Worm (Caenorhabditis elegans) whole organism, L4 larva: Measurements from ENCODE around the gene T05H10.4.

Experiments used
- F26F4.8 ChIP-seq: fragments of 200-800 bp; sonication (Bioruptor generic); conservative IDR thresholded peaks from 2 replicates; pipeline ENCODE4 v1.3.6; 2022; ENCODE audit warnings: missing genetic modification characterization, missing compliant biosample characterization
- F49E8.2 ChIP-seq: sonication (generic microtip); optimal IDR thresholded peaks from 2 replicates; lab custom pipeline; 2016; ENCODE audit warnings: missing compliant biosample characterization, mild to moderate bottlenecking, missing genetic modification characterization, borderline replicate concordance
- R02D3.7 ChIP-seq: fragments of 150-350 bp; sonication (generic microtip); optimal IDR thresholded peaks from 3 replicates; lab custom pipeline; 2014; ENCODE audit warnings: missing biosample characterization, missing genetic modification characterization
- T26A8.4 ChIP-seq: fragments of 200-800 bp; sonication (Bioruptor generic); IDR thresholded peaks from 2 replicates; pipeline ENCODE4 v1.3.6; 2022; ENCODE audit warnings: missing genetic modification characterization, missing compliant biosample characterization
- Y105C5A.15 ChIP-seq: fragments of 200-800 bp; sonication (Bioruptor generic); IDR thresholded peaks from 2 replicates; pipeline ENCODE4 v1.3.6; 2022; ENCODE audit warnings: missing genetic modification characterization, missing compliant biosample characterization
- Y48G9A.11 ChIP-seq: fragments of 200-800 bp; sonication (Bioruptor generic); IDR thresholded peaks from 2 replicates; pipeline ENCODE4 v1.3.6; 2022; ENCODE audit warnings: missing genetic modification reagents, missing genetic modification characterization, missing compliant biosample characterization
- Y75B8A.6 ChIP-seq: fragments of 200-800 bp; sonication (Bioruptor generic); IDR thresholded peaks from 2 replicates; pipeline ENCODE4 v1.3.6; 2022; ENCODE audit warnings: missing genetic modification reagents, missing genetic modification characterization, missing compliant biosample characterization
- ZK546.5 ChIP-seq, 2 experiments: sonication (generic microtip); optimal IDR thresholded peaks; 2 replicates each; lab custom pipeline; 2017; ENCODE audit warnings: missing biosample characterization in 2 of 2, missing genetic modification characterization in 2 of 2
- aha-1 ChIP-seq: fragments of 150-350 bp; peaks from one replicate; lab custom pipeline; 2014; ENCODE audit warnings: missing biosample characterization, missing genetic modification characterization
- aly-2 ChIP-seq: sonication (generic microtip); optimal IDR thresholded peaks from 2 replicates; lab custom pipeline; 2018; ENCODE audit warnings: missing biosample characterization, missing genetic modification characterization
- arid-1 ChIP-seq: fragments of 200-800 bp; sonication (Bioruptor generic); conservative IDR thresholded peaks from 2 replicates; pipeline ENCODE4 v1.3.6; 2022; ENCODE audit warnings: missing genetic modification reagents, missing genetic modification characterization, missing compliant biosample characterization
- attf-4 ChIP-seq: sonication (generic microtip); optimal IDR thresholded peaks from 3 replicates; lab custom pipeline; 2017; ENCODE audit warnings: missing biosample characterization, missing genetic modification characterization
- ceh-20 ChIP-seq: fragments of 200-800 bp; sonication (Bioruptor generic); IDR thresholded peaks from 2 replicates; pipeline ENCODE4 v1.3.6; 2022; ENCODE audit warnings: missing genetic modification reagents, missing genetic modification characterization, missing compliant biosample characterization
- ceh-32 ChIP-seq: sonication (generic microtip); optimal IDR thresholded peaks from 2 replicates; lab custom pipeline; 2016; ENCODE audit warnings: mild to moderate bottlenecking, missing genetic modification characterization, missing compliant biosample characterization; ENCODE audit not compliant: poor library complexity
- ceh-44 ChIP-seq: fragments of 200-800 bp; sonication (Bioruptor generic); IDR thresholded peaks from 2 replicates; pipeline ENCODE4 v1.3.6; 2022; ENCODE audit warnings: missing genetic modification reagents, missing genetic modification characterization, missing compliant biosample characterization
- ceh-62 ChIP-seq: sonication (generic microtip); optimal IDR thresholded peaks from 2 replicates; lab custom pipeline; 2017; ENCODE audit warnings: missing biosample characterization, missing genetic modification characterization
- ces-1 ChIP-seq: fragments of 150-350 bp; sonication (generic microtip); optimal IDR thresholded peaks from 4 replicates; lab custom pipeline; 2014; ENCODE audit warnings: missing biosample characterization, missing genetic modification reagents, missing genetic modification characterization
- cey-2 ChIP-seq: sonication (generic microtip); optimal IDR thresholded peaks from 3 replicates; lab custom pipeline; 2017; ENCODE audit warnings: missing genetic modification characterization, mild to moderate bottlenecking, missing compliant biosample characterization, antibody characterized with exemption, borderline replicate concordance; ENCODE audit not compliant: insufficient read depth
- ctbp-1 ChIP-seq: fragments of 200-800 bp; sonication (Bioruptor generic); IDR thresholded peaks from 2 replicates; pipeline ENCODE4 v1.3.6; 2022; ENCODE audit warnings: missing genetic modification reagents, missing genetic modification characterization, missing compliant biosample characterization
- daf-16 ChIP-seq, 3 experiments: sonication (generic microtip); optimal IDR thresholded peaks; 2 replicates each; lab custom pipeline; 2016 to 2017; ENCODE audit warnings: missing genetic modification characterization in 3 of 3, missing genetic modification reagents in 3 of 3, mild to moderate bottlenecking in 2 of 3, missing compliant biosample characterization in 2 of 3, missing biosample characterization in 1 of 3, moderate library complexity in 1 of 3
- dmd-6 ChIP-seq: fragments of 200-800 bp; sonication (Bioruptor generic); IDR thresholded peaks from 2 replicates; pipeline ENCODE4 v1.3.6; 2022; ENCODE audit warnings: missing genetic modification reagents, missing genetic modification characterization, missing compliant biosample characterization
- dpl-1 ChIP-seq: fragments of 150-350 bp; optimal IDR thresholded peaks from 2 replicates; lab custom pipeline; 2014; ENCODE audit warnings: missing biosample characterization, missing genetic modification reagents, missing genetic modification characterization
- dve-1 ChIP-seq: sonication (generic microtip); optimal IDR thresholded peaks from 2 replicates; lab custom pipeline; 2017; ENCODE audit warnings: antibody characterized with exemption, mild to moderate bottlenecking, missing genetic modification characterization, missing compliant biosample characterization; ENCODE audit not compliant: insufficient read depth
- egl-27 ChIP-seq: sonication (generic microtip); optimal IDR thresholded peaks from 3 replicates; lab custom pipeline; 2017; ENCODE audit warnings: missing biosample characterization, missing genetic modification reagents, missing genetic modification characterization
- egl-43 ChIP-seq: fragments of 200-800 bp; sonication (Bioruptor generic); IDR thresholded peaks from 2 replicates; pipeline ENCODE4 v1.3.6; 2022; ENCODE audit warnings: missing genetic modification reagents, missing genetic modification characterization, missing compliant biosample characterization
- fkh-10 ChIP-seq: fragments of 150-350 bp; optimal IDR thresholded peaks from 2 replicates; lab custom pipeline; 2014; ENCODE audit warnings: missing biosample characterization, missing genetic modification reagents, missing genetic modification characterization
- jun-1 ChIP-seq: fragments of 150-350 bp; optimal IDR thresholded peaks from 2 replicates; lab custom pipeline; 2014; ENCODE audit warnings: missing biosample characterization, missing genetic modification reagents, missing genetic modification characterization
- lin-15B ChIP-seq: fragments of 150-350 bp; sonication (generic microtip); optimal IDR thresholded peaks from 3 replicates; lab custom pipeline; 2014; ENCODE audit warnings: missing biosample characterization, missing genetic modification characterization
- lin-38 ChIP-seq: fragments of 200-800 bp; sonication (Bioruptor generic); IDR thresholded peaks from 2 replicates; pipeline ENCODE4 v1.3.6; 2022; ENCODE audit warnings: missing genetic modification reagents, missing genetic modification characterization, missing compliant biosample characterization
- lin-39 ChIP-seq: fragments of 150-350 bp; optimal IDR thresholded peaks from 2 replicates; lab custom pipeline; 2014; ENCODE audit warnings: missing biosample characterization, missing genetic modification reagents, missing genetic modification characterization
- lsy-2 ChIP-seq, 2 experiments: fragments of 150-350 bp in 1 of 2; sonication (generic microtip) in 1 of 2; optimal IDR thresholded peaks; 2 replicates each; lab custom pipeline; 2014 to 2017; ENCODE audit warnings: missing biosample characterization in 2 of 2, missing genetic modification characterization in 2 of 2
- madf-9 ChIP-seq: fragments of 200-800 bp; sonication (Bioruptor generic); conservative IDR thresholded peaks from 2 replicates; pipeline ENCODE4 v1.3.6; 2022; ENCODE audit warnings: missing genetic modification reagents, missing genetic modification characterization, missing compliant biosample characterization
- mep-1 ChIP-seq: fragments of 150-350 bp; sonication (generic microtip); optimal IDR thresholded peaks from 3 replicates; lab custom pipeline; 2014; ENCODE audit warnings: missing biosample characterization, missing genetic modification characterization
- mxl-2 ChIP-seq: fragments of 200-800 bp; sonication (Bioruptor generic); conservative IDR thresholded peaks from 2 replicates; pipeline ENCODE4 v1.3.6; 2022; ENCODE audit warnings: missing genetic modification reagents, missing genetic modification characterization, missing compliant biosample characterization
- nhr-10 ChIP-seq: fragments of 150-350 bp; optimal IDR thresholded peaks from 2 replicates; lab custom pipeline; 2014; ENCODE audit warnings: missing biosample characterization, missing genetic modification characterization
- nhr-237 ChIP-seq: sonication (generic microtip); optimal IDR thresholded peaks from 2 replicates; lab custom pipeline; 2017; ENCODE audit warnings: missing biosample characterization, missing genetic modification characterization
- nhr-28 ChIP-seq: fragments of 150-350 bp; optimal IDR thresholded peaks from 2 replicates; lab custom pipeline; 2014; ENCODE audit warnings: missing biosample characterization, missing genetic modification characterization
- nhr-48 ChIP-seq: sonication (generic microtip); optimal IDR thresholded peaks from 2 replicates; lab custom pipeline; 2016; ENCODE audit warnings: mild to moderate bottlenecking, missing genetic modification characterization, missing compliant biosample characterization
- nhr-76 ChIP-seq: fragments of 150-350 bp; optimal IDR thresholded peaks from 2 replicates; lab custom pipeline; 2014; ENCODE audit warnings: missing biosample characterization, missing genetic modification characterization
- pha-4 ChIP-seq, 2 experiments: fragments of 150-350 bp in 1 of 2; fragments of 200-800 bp in 1 of 2; sonication (Bioruptor generic) in 1 of 2; IDR thresholded peaks in 1 of 2; optimal IDR thresholded peaks in 1 of 2; 2 replicates each; pipeline versions ENCODE4 v1.3.6 to Lab custom; 2014 to 2022; ENCODE audit warnings: missing genetic modification characterization in 2 of 2, missing genetic modification reagents in 2 of 2, missing biosample characterization in 1 of 2, missing compliant biosample characterization in 1 of 2
- rbr-2 ChIP-seq: sonication (generic microtip); optimal IDR thresholded peaks from 2 replicates; lab custom pipeline; 2016; ENCODE audit warnings: missing genotype, missing genetic modification characterization, missing compliant biosample characterization
- sdz-12 ChIP-seq: fragments of 200-800 bp; sonication (Bioruptor generic); optimal IDR thresholded peaks from 2 replicates; lab custom pipeline; 2018; ENCODE audit warnings: mild to moderate bottlenecking, missing genetic modification characterization, missing compliant biosample characterization
- set-16 ChIP-seq: fragments of 200-800 bp; sonication (Bioruptor generic); IDR thresholded peaks from 2 replicates; pipeline ENCODE4 v1.3.6; 2022; ENCODE audit warnings: missing genetic modification reagents, missing genetic modification characterization, missing compliant biosample characterization
- spr-1 ChIP-seq: sonication (generic microtip); optimal IDR thresholded peaks from 2 replicates; lab custom pipeline; 2016; ENCODE audit warnings: mild to moderate bottlenecking, missing genetic modification characterization, missing compliant biosample characterization
- spr-3 ChIP-seq: fragments of 200-800 bp; sonication (Bioruptor generic); optimal IDR thresholded peaks from 2 replicates; lab custom pipeline; 2018; ENCODE audit warnings: mild to moderate bottlenecking, missing genetic modification characterization, missing compliant biosample characterization
- unc-62 ChIP-seq, 3 experiments: fragments of 150-350 bp in 1 of 3; sonication (generic microtip); optimal IDR thresholded peaks in 2 of 3; peaks in 1 of 3; 1 replicate in 1 of 3; 2 replicates in 2 of 3; lab custom pipeline; 2014 to 2017; ENCODE audit warnings: missing biosample characterization in 3 of 3, missing genetic modification characterization in 3 of 3, missing genetic modification reagents in 3 of 3, missing genotype in 1 of 3
- vab-7 ChIP-seq: fragments of 200-800 bp; sonication (Bioruptor generic); IDR thresholded peaks from 2 replicates; pipeline ENCODE4 v1.3.6; 2022; ENCODE audit warnings: missing genetic modification reagents, missing genetic modification characterization, missing compliant biosample characterization
- zfp-2 ChIP-seq: sonication (generic microtip); optimal IDR thresholded peaks from 2 replicates; lab custom pipeline; 2016; ENCODE audit warnings: mild to moderate bottlenecking, missing genetic modification characterization, missing compliant biosample characterization
- zip-2 ChIP-seq: fragments of 150-350 bp; optimal IDR thresholded peaks from 2 replicates; lab custom pipeline; 2014; ENCODE audit warnings: missing biosample characterization, missing genetic modification characterization
- ztf-7 ChIP-seq: fragments of 150-350 bp; optimal IDR thresholded peaks from 2 replicates; lab custom pipeline; 2014; ENCODE audit warnings: missing biosample characterization, missing genetic modification characterization

T05H10.4 gene

DNA sequence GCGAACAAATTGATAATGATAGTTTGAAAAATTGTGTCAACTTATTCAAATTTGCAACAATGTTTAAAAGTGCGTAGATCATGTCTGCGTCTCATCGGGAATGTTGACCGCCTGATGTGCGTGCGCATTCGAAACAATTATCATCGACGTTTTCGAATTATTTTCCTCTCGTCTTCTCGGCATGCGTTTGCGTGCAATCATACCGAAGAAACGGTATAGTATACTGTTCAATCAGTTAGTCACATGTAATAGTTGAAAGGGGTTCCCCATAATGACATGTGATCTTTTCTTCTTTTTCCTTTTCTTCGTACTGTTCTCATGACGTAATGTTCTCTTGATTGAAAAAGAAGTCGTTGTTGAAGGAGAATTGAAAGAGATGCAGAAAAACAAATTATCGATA, 36.2 kb upstream of the T05H10.4 start (continued):
- TF ChIP-seq mxl-2 (GFP tag; lab: Robert Waterston, UW) (no peak), sdz-12 (GFP tag; lab: Kevin White, UChicago) (no peak), attf-4 (tag; lab: Kevin White, UChicago) (no peak), nhr-10 (tag; lab: Kevin White, UChicago) (peak; percentile 72), lsy-2 (tag; optimal IDR thresholded peaks at IDR 0.05; lab: Kevin White, UChicago) (peak; percentile 59 to 82), fkh-10 (GFP tag; lab: Kevin White, UChicago) (no peak), mep-1 (tag; lab: Kevin White, UChicago) (peak; percentile 74), egl-27 (tag; lab: Kevin White, UChicago) (no peak), unc-62 (GFP tag; optimal IDR thresholded peaks at IDR 0.05 in 1 of 2; lab: Kevin White, UChicago) (peak in 1 of 2 experiments; percentile 99), unc-62 (tag; optimal IDR thresholded peaks at IDR 0.05; lab: Kevin White, UChicago) (no peak), R02D3.7 (tag; lab: Kevin White, UChicago) (no peak), spr-1 (tag; lab: Kevin White, UChicago) (no peak), ces-1 (GFP tag; lab: Kevin White, UChicago) (no peak), zfp-2 (tag; lab: Kevin White, UChicago) (no peak), lin-38 (GFP tag; lab: Robert Waterston, UW) (peak; percentile 50), Y48G9A.11 (GFP tag; lab: Robert Waterston, UW) (no peak), F26F4.8 (GFP tag; lab: Robert Waterston, UW) (no peak), pha-4 (GFP tag; IDR thresholded peaks at IDR 0.05; lab: Robert Waterston, UW) (no peak), pha-4 (tag; optimal IDR thresholded peaks at IDR 0.05; lab: Kevin White, UChicago) (no peak), vab-7 (GFP tag; lab: Robert Waterston, UW) (no peak), F49E8.2 (tag; lab: Kevin White, UChicago) (no peak), set-16 (no peak), cey-2 (tag; lab: Kevin White, UChicago) (peak; percentile 58), Y105C5A.15 (GFP tag; lab: Robert Waterston, UW) (no peak), ztf-7 (tag; lab: Kevin White, UChicago) (peak; percentile 61), lin-39 (tag; lab: Kevin White, UChicago) (no peak), ceh-62 (no peak), dmd-6 (GFP tag; lab: Robert Waterston, UW) (peak; percentile 97), ZK546.5 (tag; optimal IDR thresholded peaks at IDR 0.05; lab: Kevin White, UChicago) (no peak), ceh-44 (no peak), daf-16 (GFP tag; optimal IDR thresholded peaks at IDR 0.05; lab: Kevin White, UChicago) (no peak), daf-16 (tag; optimal IDR thresholded peaks at IDR 0.05; lab: Kevin White, UChicago) (peak; percentile 83), dpl-1 (peak; percentile 25), nhr-48 (tag; lab: Kevin White, UChicago) (peak; percentile 96), jun-1 (tag; lab: Kevin White, UChicago) (peak; percentile 48), zip-2 (tag; lab: Kevin White, UChicago) (no peak), ceh-32 (tag; lab: Kevin White, UChicago) (no peak), ctbp-1 (GFP tag; lab: Robert Waterston, UW) (no peak), egl-43 (no peak), dve-1 (tag; lab: Kevin White, UChicago) (peak; percentile 95), spr-3 (no peak), nhr-28 (tag; lab: Kevin White, UChicago) (peak; percentile 87), T26A8.4 (GFP tag; lab: Robert Waterston, UW) (0 out of 2 replicates have a peak, but pooled peaks have one; percentile 34), arid-1 (GFP tag; lab: Robert Waterston, UW) (peak; percentile 47; the same call in 1 of the 2 replicates), Y75B8A.6 (no peak), madf-9 (peak; percentile 6; the same call in 1 of the 2 replicates), aly-2 (no peak), ceh-20 (GFP tag; lab: Robert Waterston, UW) (0 out of 2 replicates have a peak, but pooled peaks have one; percentile 36), aha-1 (tag; lab: Kevin White, UChicago) (peak; percentile 97), nhr-76 (tag; lab: Kevin White, UChicago) (peak; percentile 32), rbr-2 (no peak), lin-15B (no peak), nhr-237 (tag; lab: Kevin White, UChicago) (no peak)
